Worm (Caenorhabditis elegans): ENCODE measurements around the gene F55G11.1.

- TF ChIP-seq nhr-77 (tag; optimal IDR thresholded peaks at IDR 0.05), result no peak
- TF ChIP-seq nhr-12 (tag; optimal IDR thresholded peaks at IDR 0.05), result no peak
- no peak for TF ChIP-seq ama-1 (optimal IDR thresholded peaks at IDR 0.05)
- TF ChIP-seq nhr-43 (tag; optimal IDR thresholded peaks at IDR 0.05; ENCODE audit: poor library complexity, severe bottlenecking), result no peak
- no peak for TF ChIP-seq ztf-11 (tag; optimal IDR thresholded peaks at IDR 0.05)
- TF ChIP-seq jun-1 (tag; optimal IDR thresholded peaks at IDR 0.05), result no peak
- TF ChIP-seq skn-1 (tag; optimal IDR thresholded peaks at IDR 0.05), result peak; percentile 2
- TF ChIP-seq elt-3 (tag; optimal IDR thresholded peaks at IDR 0.05), result no peak
- TF ChIP-seq ceh-28 (tag; optimal IDR thresholded peaks at IDR 0.05), result no peak
- TF ChIP-seq lin-39 (tag; optimal IDR thresholded peaks at IDR 0.05), result no peak
- no peak for TF ChIP-seq mdl-1 (tag; optimal IDR thresholded peaks at IDR 0.05)
- TF ChIP-seq elt-2 (tag; optimal IDR thresholded peaks at IDR 0.05), result peak; percentile 78
- TF ChIP-seq nhr-28 (tag; optimal IDR thresholded peaks at IDR 0.05), result no peak
Observed at ce11 chrIV:12962564-12962963, 16.2 kb upstream of the F55G11.1 start, which contains the start of gene F55G11.8.

Data from whole organism, L3 larva.